Worm (Caenorhabditis elegans): ENCODE data around the gene mans-3.

DNA sequence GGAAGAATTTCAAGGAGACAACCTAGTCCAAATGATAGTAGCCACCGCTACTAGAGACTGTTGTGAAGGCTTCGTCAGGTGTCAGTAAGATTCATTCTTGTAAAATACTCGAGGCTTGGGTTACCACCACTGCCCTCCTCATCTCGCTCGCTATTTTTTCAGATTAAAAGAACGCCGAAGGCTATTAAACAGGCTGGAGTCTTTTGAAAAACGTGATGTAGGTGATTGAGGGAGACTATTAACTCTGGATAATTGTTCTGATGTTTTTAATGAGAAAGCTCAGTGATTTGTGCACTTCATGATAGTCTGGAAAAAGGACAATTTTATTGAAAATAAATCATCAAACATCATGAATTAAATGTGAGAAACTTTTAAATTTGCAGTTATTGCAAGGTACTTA is 23.8 kb downstream of the mans-3 start, which contains the start of gene zig-6:
- TF ChIP-seq egl-27 (tag; optimal IDR thresholded peaks at IDR 0.05), result no peak
- TF ChIP-seq zip-11 (GFP tag; IDR thresholded peaks at IDR 0.05), result no peak
- TF ChIP-seq hlh-30 (tag; optimal IDR thresholded peaks at IDR 0.05; ENCODE audit: insufficient read depth), result no peak
- TF ChIP-seq nhr-28 (tag; optimal IDR thresholded peaks at IDR 0.05), result no peak
- no peak for TF ChIP-seq hif-1 (tag; optimal IDR thresholded peaks at IDR 0.05)
- TF ChIP-seq ama-1 (optimal IDR thresholded peaks at IDR 0.05), result no peak
- TF ChIP-seq unc-62 (GFP tag; optimal IDR thresholded peaks at IDR 0.05 in 1 of 2), result no peak
- TF ChIP-seq unc-62 (tag; optimal IDR thresholded peaks at IDR 0.05), result no peak
- no peak for TF ChIP-seq mxl-2 (GFP tag; conservative IDR thresholded peaks at IDR 0.05)
- TF ChIP-seq nhr-76 (tag; optimal IDR thresholded peaks at IDR 0.05), result no peak
- no peak for TF ChIP-seq nhr-42 (GFP tag; IDR thresholded peaks at IDR 0.05)
- no peak for TF ChIP-seq lsy-2 (tag; optimal IDR thresholded peaks at IDR 0.05)
- TF ChIP-seq ceh-82 (tag; optimal IDR thresholded peaks at IDR 0.05), result no peak
- no peak for TF ChIP-seq duxl-1 (tag; optimal IDR thresholded peaks at IDR 0.05; ENCODE audit: poor library complexity)

All from whole organism, L4 larva.